Worm (Caenorhabditis elegans): ENCODE measurements around the gene dhs-7.

- TF ChIP-seq fkh-4 (tag; optimal IDR thresholded peaks at IDR 0.05; ENCODE audit: borderline replicate concordance) (no peak), F16B12.6 (tag; optimal IDR thresholded peaks at IDR 0.05) (no peak), pqm-1 (tag; optimal IDR thresholded peaks at IDR 0.05) (no peak), unc-86 (tag; optimal IDR thresholded peaks at IDR 0.05) (no peak)
These were observed 15.8 kb upstream of the dhs-7 start for ce11 chrII:7224074-7224473.

Measured in whole organism, L1 larva.